Fruit fly (Drosophila melanogaster) whole organism, prepupa: ENCODE data around the gene meso18E.
A peak's percentile ranks its signal among the peaks of the same experiment; 100 is the strongest.

Source experiments
- CG10631 ChIP-seq: fragments of 200-800 bp; sonication (Bioruptor generic); optimal IDR thresholded peaks from 2 replicates; lab custom pipeline; 2016; ENCODE audit warnings: missing biosample characterization, missing genetic modification characterization
- CG10669 ChIP-seq: fragments of 200-800 bp; sonication (Bioruptor generic); optimal IDR thresholded peaks from 3 replicates; lab custom pipeline; 2018; ENCODE audit warnings: missing biosample characterization, mild to moderate bottlenecking, missing genetic modification characterization, moderate library complexity
- CG11902 ChIP-seq: fragments of 200-800 bp; sonication (Bioruptor generic); optimal IDR thresholded peaks from 3 replicates; lab custom pipeline; 2016; ENCODE audit warnings: missing biosample characterization, missing genetic modification characterization
- CG15336 ChIP-seq: fragments of 200-800 bp; sonication (Bioruptor generic); IDR thresholded peaks from 2 replicates; pipeline ENCODE4 v1.3.6; 2022; ENCODE audit warnings: missing biosample characterization, missing genetic modification characterization
- CG1621 ChIP-seq: fragments of 200-800 bp; sonication (Bioruptor generic); optimal IDR thresholded peaks from 3 replicates; lab custom pipeline; 2018; ENCODE audit warnings: missing biosample characterization, mild to moderate bottlenecking, missing genetic modification characterization
- CG16779 ChIP-seq: fragments of 200-800 bp; sonication (Bioruptor generic); optimal IDR thresholded peaks from 3 replicates; lab custom pipeline; 2017; ENCODE audit warnings: missing biosample characterization, mild to moderate bottlenecking, missing genetic modification characterization
- CG31627 ChIP-seq: fragments of 200-800 bp; sonication (Bioruptor generic); optimal IDR thresholded peaks from 3 replicates; lab custom pipeline; 2016; ENCODE audit warnings: missing biosample characterization, missing genetic modification characterization
- CG32006 ChIP-seq: fragments of 200-800 bp; sonication (Bioruptor generic); optimal IDR thresholded peaks from 3 replicates; lab custom pipeline; 2017; ENCODE audit warnings: missing biosample characterization, mild to moderate bottlenecking, missing genetic modification characterization
- CG34406 ChIP-seq: fragments of 200-800 bp; sonication (Bioruptor generic); optimal IDR thresholded peaks from 3 replicates; lab custom pipeline; 2016; ENCODE audit warnings: missing biosample characterization, missing genetic modification characterization
- CG3919 ChIP-seq: fragments of 200-800 bp; sonication (Bioruptor generic); optimal IDR thresholded peaks from 3 replicates; lab custom pipeline; 2016; ENCODE audit warnings: missing biosample characterization, missing genetic modification characterization
- CG4318 ChIP-seq: fragments of 200-800 bp; sonication (Bioruptor generic); optimal IDR thresholded peaks from 3 replicates; lab custom pipeline; 2017; ENCODE audit warnings: missing biosample characterization, mild to moderate bottlenecking, missing genetic modification characterization
- CG6276 ChIP-seq: fragments of 200-800 bp; sonication (Bioruptor generic); optimal IDR thresholded peaks from 2 replicates; lab custom pipeline; 2017; ENCODE audit warnings: missing biosample characterization, mild to moderate bottlenecking, missing genetic modification characterization
- CG6808 ChIP-seq: fragments of 200-800 bp; sonication (Bioruptor generic); optimal IDR thresholded peaks from 3 replicates; lab custom pipeline; 2017; ENCODE audit warnings: missing biosample characterization, missing genetic modification characterization, mild to moderate bottlenecking, moderate library complexity, missing genetic modification reagents
- CG6854 ChIP-seq: fragments of 200-800 bp; sonication (Bioruptor generic); optimal IDR thresholded peaks from 2 replicates; lab custom pipeline; 2017; ENCODE audit warnings: missing biosample characterization, mild to moderate bottlenecking, missing genetic modification characterization
- CG8119 ChIP-seq: fragments of 200-800 bp; sonication (Bioruptor generic); IDR thresholded peaks from 3 replicates; pipeline ENCODE4 v1.3.6; 2022; ENCODE audit warnings: missing biosample characterization, missing genetic modification characterization
- CG8632 ChIP-seq: fragments of 200-800 bp; sonication (Bioruptor generic); optimal IDR thresholded peaks from 3 replicates; lab custom pipeline; 2016; ENCODE audit warnings: missing biosample characterization, missing genetic modification characterization
- CG9139 ChIP-seq: fragments of 200-800 bp; sonication (Bioruptor generic); optimal IDR thresholded peaks from 3 replicates; lab custom pipeline; 2017; ENCODE audit warnings: missing biosample characterization, mild to moderate bottlenecking, missing genetic modification characterization
- Eip75B ChIP-seq: fragments of 200-800 bp; sonication (Bioruptor generic); optimal IDR thresholded peaks from 3 replicates; lab custom pipeline; 2016; ENCODE audit warnings: missing biosample characterization, missing genetic modification characterization
- Eip78C ChIP-seq: fragments of 200-800 bp; sonication (Bioruptor generic); peaks from one replicate; lab custom pipeline; 2016; ENCODE audit warnings: missing biosample characterization, missing genetic modification characterization
- Eip93F ChIP-seq: fragments of 200-800 bp; sonication (Bioruptor generic); optimal IDR thresholded peaks from 2 replicates; lab custom pipeline; 2016; ENCODE audit warnings: missing biosample characterization, mild to moderate bottlenecking, missing genetic modification characterization
- Gug ChIP-seq: fragments of 200-800 bp; sonication (Bioruptor generic); IDR thresholded peaks from 2 replicates; pipeline ENCODE4 v1.3.6; 2022; ENCODE audit warnings: missing biosample characterization, missing genetic modification characterization
- Hr4 ChIP-seq: fragments of 200-800 bp; sonication (Bioruptor generic); optimal IDR thresholded peaks from 3 replicates; lab custom pipeline; 2016; ENCODE audit warnings: missing biosample characterization, missing genetic modification characterization
- Lpt ChIP-seq: fragments of 200-800 bp; sonication (Bioruptor generic); optimal IDR thresholded peaks from 3 replicates; lab custom pipeline; 2016; ENCODE audit warnings: missing biosample characterization, missing genetic modification characterization
- Met ChIP-seq: fragments of 200-800 bp; sonication (Bioruptor generic); optimal IDR thresholded peaks from 3 replicates; lab custom pipeline; 2016; ENCODE audit warnings: missing biosample characterization, missing genetic modification characterization
- OdsH ChIP-seq: fragments of 200-800 bp; sonication (Bioruptor generic); optimal IDR thresholded peaks from 3 replicates; lab custom pipeline; 2016; ENCODE audit warnings: missing biosample characterization, missing genetic modification characterization
- Smox ChIP-seq: fragments of 200-800 bp; sonication (Bioruptor generic); optimal IDR thresholded peaks from 3 replicates; lab custom pipeline; 2016; ENCODE audit warnings: missing biosample characterization, missing genetic modification characterization
- Sox102F ChIP-seq: fragments of 200-800 bp; sonication (Bioruptor generic); optimal IDR thresholded peaks from 2 replicates; lab custom pipeline; 2016; ENCODE audit warnings: missing biosample characterization, mild to moderate bottlenecking, missing genetic modification characterization
- Sox15 ChIP-seq: fragments of 200-800 bp; sonication (Bioruptor generic); optimal IDR thresholded peaks from 3 replicates; lab custom pipeline; 2016; ENCODE audit warnings: missing biosample characterization, missing genetic modification characterization
- achi ChIP-seq: fragments of 200-800 bp; sonication (Bioruptor generic); optimal IDR thresholded peaks from 3 replicates; lab custom pipeline; 2016; ENCODE audit warnings: missing biosample characterization, missing genetic modification characterization
- acj6 ChIP-seq: fragments of 200-800 bp; sonication (Bioruptor generic); optimal IDR thresholded peaks from 3 replicates; lab custom pipeline; 2016; ENCODE audit warnings: missing biosample characterization, missing genetic modification characterization
- dac ChIP-seq: fragments of 200-800 bp; sonication (Bioruptor generic); optimal IDR thresholded peaks from 2 replicates; lab custom pipeline; 2017; ENCODE audit warnings: missing biosample characterization, mild to moderate bottlenecking, missing genetic modification characterization
- dsx ChIP-seq: fragments of 200-800 bp; optimal IDR thresholded peaks from 3 replicates; lab custom pipeline; 2019; ENCODE audit warnings: missing biosample characterization, mild to moderate bottlenecking, missing genetic modification characterization, moderate library complexity; ENCODE audit not compliant: poor library complexity, severe bottlenecking
- eg ChIP-seq: fragments of 200-800 bp; sonication (Bioruptor generic); IDR thresholded peaks from 3 replicates; pipeline ENCODE4 v1.3.6; 2022; ENCODE audit warnings: missing biosample characterization, missing genetic modification characterization
- esn ChIP-seq: fragments of 200-800 bp; sonication (Bioruptor generic); optimal IDR thresholded peaks from 2 replicates; lab custom pipeline; 2016; ENCODE audit warnings: missing biosample characterization, mild to moderate bottlenecking, missing genetic modification characterization, moderate library complexity
- fd59A ChIP-seq: fragments of 200-800 bp; sonication (Bioruptor generic); optimal IDR thresholded peaks from 2 replicates; lab custom pipeline; 2017; ENCODE audit warnings: missing biosample characterization, mild to moderate bottlenecking, missing genetic modification characterization, missing genetic modification reagents
- fd85E ChIP-seq: fragments of 200-800 bp; sonication (Bioruptor generic); optimal IDR thresholded peaks from 3 replicates; lab custom pipeline; 2016; ENCODE audit warnings: missing biosample characterization, missing genetic modification characterization
- lz ChIP-seq: fragments of 200-800 bp; sonication (Bioruptor generic); optimal IDR thresholded peaks from 3 replicates; lab custom pipeline; 2016; ENCODE audit warnings: missing biosample characterization, missing genetic modification characterization
- net ChIP-seq: fragments of 200-800 bp; sonication (Bioruptor generic); optimal IDR thresholded peaks from 3 replicates; lab custom pipeline; 2016; ENCODE audit warnings: missing biosample characterization, missing genetic modification characterization
- pdm3 ChIP-seq: fragments of 200-800 bp; sonication (Bioruptor generic); optimal IDR thresholded peaks from 3 replicates; lab custom pipeline; 2016; ENCODE audit warnings: missing biosample characterization, missing genetic modification characterization
- salr ChIP-seq, 2 experiments: fragments of 200-800 bp; sonication (Bioruptor generic); optimal IDR thresholded peaks; 3 replicates each; lab custom pipeline; 2016 to 2018; ENCODE audit warnings: missing biosample characterization in 2 of 2, missing genetic modification characterization in 2 of 2, mild to moderate bottlenecking in 1 of 2
- spab ChIP-seq: fragments of 200-800 bp; sonication (Bioruptor generic); optimal IDR thresholded peaks from 2 replicates; lab custom pipeline; 2017; ENCODE audit warnings: missing biosample characterization, mild to moderate bottlenecking, missing genetic modification characterization, missing genetic modification reagents
- ss ChIP-seq, 2 experiments: fragments of 200-800 bp; sonication (Bioruptor generic); optimal IDR thresholded peaks; 2 replicates in 1 of 2; 3 replicates in 1 of 2; lab custom pipeline; 2017 to 2018; ENCODE audit warnings: mild to moderate bottlenecking in 2 of 2, missing biosample characterization in 2 of 2, missing genetic modification characterization in 2 of 2, moderate library complexity in 1 of 2
- svp ChIP-seq: fragments of 200-800 bp; sonication (Bioruptor generic); peaks from one replicate; lab custom pipeline; 2016; ENCODE audit warnings: missing biosample characterization, missing genetic modification characterization
- topi ChIP-seq: fragments of 200-800 bp; sonication (Bioruptor generic); optimal IDR thresholded peaks from 3 replicates; lab custom pipeline; 2016; ENCODE audit warnings: missing biosample characterization, missing genetic modification characterization
- vri ChIP-seq: fragments of 200-800 bp; sonication (Bioruptor generic); optimal IDR thresholded peaks from 3 replicates; lab custom pipeline; 2016; ENCODE audit warnings: missing biosample characterization, mild to moderate bottlenecking, missing genetic modification characterization

The meso18E gene

DNA sequence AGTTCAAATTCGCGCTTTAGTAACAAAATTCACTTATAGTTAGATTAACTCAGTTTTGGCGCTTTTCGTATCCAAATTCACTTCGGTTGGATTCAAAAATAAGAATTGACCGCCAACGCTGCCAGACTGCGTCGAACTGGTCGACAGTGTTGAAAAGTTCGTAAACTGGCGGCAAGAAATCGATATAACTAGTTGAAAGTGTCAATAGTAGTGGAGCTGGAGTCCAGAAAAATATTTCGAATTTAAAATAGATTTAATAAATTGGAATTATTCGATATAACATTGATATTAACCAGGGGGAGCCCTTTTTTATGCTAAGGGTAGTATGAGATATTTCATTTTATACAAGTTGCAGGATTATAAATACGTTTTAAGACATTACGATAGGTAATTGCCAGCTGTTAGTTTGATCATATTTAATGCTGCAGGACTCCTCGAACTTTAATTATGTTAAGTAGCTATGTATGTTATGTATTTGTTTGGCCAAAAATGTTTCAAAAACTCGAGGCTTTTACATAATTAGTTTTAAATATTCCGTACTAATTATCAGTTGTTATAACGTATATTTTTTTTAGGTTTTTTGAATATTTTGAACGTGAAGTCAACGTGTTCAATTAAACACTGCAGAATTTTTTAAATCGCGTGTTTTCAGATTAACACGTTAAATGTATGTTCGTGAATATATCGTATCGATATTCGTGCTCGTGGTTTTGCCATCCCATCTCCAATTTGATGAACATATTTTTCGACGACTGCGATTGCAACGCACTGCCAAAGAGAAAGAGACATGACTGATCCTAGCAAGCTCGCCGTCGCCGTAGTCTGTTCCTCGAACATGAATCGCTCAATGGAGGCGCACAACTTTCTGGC lies 48.8 kb downstream of the meso18E start, which contains the start of the genes CG14223 and Ssu72 (continued):
- TF ChIP-seq CG6808 (no peak), topi (GFP tag; lab: Kevin White, UChicago) (peak; percentile 9), eg (GFP tag; lab: Robert Waterston, UW) (no peak), fd59A (GFP tag; lab: Kevin White, UChicago) (no peak), Sox15 (GFP tag; lab: Kevin White, UChicago) (no peak), CG16779 (no peak), Gug (GFP tag; lab: Robert Waterston, UW) (no peak), CG10631 (GFP tag; lab: Kevin White, UChicago) (peak; percentile 15), CG8632 (no peak), Eip75B (GFP tag; lab: Kevin White, UChicago) (no peak), Sox102F (GFP tag; lab: Kevin White, UChicago) (no peak), achi (GFP tag; lab: Kevin White, UChicago) (no peak), spab (no peak), CG4318 (GFP tag; lab: Kevin White, UChicago) (no peak), Eip93F (no peak), dac (GFP tag; lab: Kevin White, UChicago) (no peak), Lpt (no peak), CG6276 (GFP tag; lab: Kevin White, UChicago) (no peak), pdm3 (GFP tag; lab: Kevin White, UChicago) (no peak), fd85E (no peak), CG11902 (GFP tag; lab: Kevin White, UChicago) (no peak)

- TF ChIP-seq acj6 (no peak), CG3919 (GFP tag; lab: Kevin White, UChicago) (peak; percentile 51), CG8119 (GFP tag; lab: Robert Waterston, UW) (no peak), CG6854 (GFP tag; lab: Kevin White, UChicago) (no peak), CG34406 (peak; percentile 44), svp (GFP tag; lab: Kevin White, UChicago) (peak; percentile 75), CG32006 (GFP tag; lab: Kevin White, UChicago) (peak; percentile 78), Gug (GFP tag; lab: Robert Waterston, UW) (no peak), ss (GFP tag; optimal IDR thresholded peaks at IDR 0.05; lab: Kevin White, UChicago) (peak; percentile 56 to 57), CG10631 (GFP tag; lab: Kevin White, UChicago) (peak; percentile 40), dsx (GFP tag; lab: Kevin White, UChicago) (no peak), CG10669 (GFP tag; lab: Kevin White, UChicago) (no peak), CG6808 (peak; percentile 69), fd59A (GFP tag; lab: Kevin White, UChicago) (peak; percentile 55), Eip93F (no peak), CG15336 (GFP tag; lab: Robert Waterston, UW) (no peak), CG31627 (peak; percentile 7), eg (GFP tag; lab: Robert Waterston, UW) (peak; percentile 10; the same call in 1 of the 3 replicates), salr (GFP tag; optimal IDR thresholded peaks at IDR 0.05; lab: Kevin White, UChicago) (peak in 1 of 2 experiments; percentile 16), esn (peak; percentile 66), Smox (GFP tag; lab: Kevin White, UChicago) (peak; percentile 71), spab (peak; percentile 34), topi (GFP tag; lab: Kevin White, UChicago) (peak; percentile 63), dac (GFP tag; lab: Kevin White, UChicago) (peak; percentile 29), CG11902 (GFP tag; lab: Kevin White, UChicago) (no peak), CG1621 (tag; lab: Kevin White, UChicago) (no peak), CG6276 (GFP tag; lab: Kevin White, UChicago) (peak; percentile 64), Lpt (no peak), Hr4 (GFP tag; lab: Kevin White, UChicago) (peak; percentile 35), CG9139 (peak; percentile 4), OdsH (GFP tag; lab: Kevin White, UChicago) (peak; percentile 43), net (peak; percentile 63), lz (GFP tag; lab: Kevin White, UChicago) (peak; percentile 55), Eip78C (GFP tag; lab: Kevin White, UChicago) (peak; percentile 91), Met (GFP tag; lab: Kevin White, UChicago) (peak; percentile 64), vri (no peak), Sox102F (GFP tag; lab: Kevin White, UChicago) (peak; percentile 45)
These were observed 49.5 kb downstream of the meso18E start for dm6 chrX:19663196-19663858.
